Worm (Caenorhabditis elegans) whole organism, L3 larva: Measurements from ENCODE around the gene txt-14.

Experiments used
- aly-2 ChIP-seq: fragments of 150-350 bp; optimal IDR thresholded peaks from 2 replicates; lab custom pipeline; 2014; ENCODE audit warnings: missing biosample characterization, missing genetic modification characterization
- elt-1 ChIP-seq: fragments of 150-350 bp; optimal IDR thresholded peaks from 2 replicates; lab custom pipeline; 2014; ENCODE audit warnings: missing biosample characterization, missing genetic modification characterization
- fkh-10 ChIP-seq: sonication (generic microtip); optimal IDR thresholded peaks from 2 replicates; lab custom pipeline; 2017; ENCODE audit warnings: missing biosample characterization, missing genetic modification reagents, missing genetic modification characterization
- nhr-11 ChIP-seq: fragments of 150-350 bp; optimal IDR thresholded peaks from 2 replicates; lab custom pipeline; 2014; ENCODE audit warnings: missing biosample characterization, missing genetic modification characterization
- nhr-12 ChIP-seq: fragments of 150-350 bp; optimal IDR thresholded peaks from 2 replicates; lab custom pipeline; 2014; ENCODE audit warnings: missing biosample characterization, missing genetic modification characterization
- nhr-25 ChIP-seq: sonication (generic microtip); optimal IDR thresholded peaks from 2 replicates; lab custom pipeline; 2017; ENCODE audit warnings: missing biosample characterization, missing genetic modification characterization
- nhr-28 ChIP-seq: fragments of 150-350 bp; optimal IDR thresholded peaks from 2 replicates; lab custom pipeline; 2014; ENCODE audit warnings: missing biosample characterization, missing genetic modification characterization
- nhr-76 ChIP-seq: fragments of 150-350 bp; sonication (generic microtip); optimal IDR thresholded peaks from 5 replicates; lab custom pipeline; 2014; ENCODE audit warnings: missing biosample characterization, missing genetic modification characterization
- unc-39 ChIP-seq: sonication (generic microtip); optimal IDR thresholded peaks from 4 replicates; lab custom pipeline; 2017; ENCODE audit warnings: missing biosample characterization, missing genetic modification characterization

- TF ChIP-seq nhr-76 (tag; lab: Kevin White, UChicago) (no peak), nhr-11 (tag; lab: Kevin White, UChicago) (no peak), elt-1 (tag; lab: Kevin White, UChicago) (no peak), nhr-28 (no peak), fkh-10 (GFP tag; lab: Kevin White, UChicago) (no peak), nhr-25 (no peak), nhr-12 (tag; lab: Kevin White, UChicago) (no peak), aly-2 (tag; lab: Kevin White, UChicago) (no peak), unc-39 (tag; lab: Kevin White, UChicago) (no peak)
These were observed 49.6 kb downstream of the txt-14 start for ce11 chrV:18631966-18632531.
